Fruit fly (Drosophila melanogaster) whole organism, embryonic: Measurements from ENCODE around the gene CG4133.

Experiments
- Abd-B ChIP-seq: fragments of 200-800 bp; sonication (Bioruptor generic); optimal IDR thresholded peaks from 2 replicates; lab custom pipeline; 2018; ENCODE audit warnings: missing biosample characterization, mild to moderate bottlenecking, missing genetic modification characterization, moderate library complexity
- Adf1 ChIP-seq: fragments of 200-800 bp; sonication (Bioruptor generic); IDR thresholded peaks from 2 replicates; pipeline ENCODE4 v1.3.6; 2022; ENCODE audit warnings: missing biosample characterization, missing genetic modification characterization
- Antp ChIP-seq: fragments of 200-800 bp; sonication (Bioruptor generic); optimal IDR thresholded peaks from 3 replicates; lab custom pipeline; 2016; ENCODE audit warnings: missing biosample characterization, missing genetic modification characterization
- Atf-2 ChIP-seq: fragments of 200-800 bp; sonication (Bioruptor generic); optimal IDR thresholded peaks from 2 replicates; lab custom pipeline; 2016; ENCODE audit warnings: missing biosample characterization, missing genetic modification characterization
- CG1024 ChIP-seq: fragments of 200-800 bp; sonication (Bioruptor generic); IDR thresholded peaks from 2 replicates; pipeline ENCODE4 v1.3.6; 2022; ENCODE audit warnings: missing biosample characterization, missing genetic modification characterization
- CG10462 ChIP-seq: fragments of 200-800 bp; sonication (Bioruptor generic); optimal IDR thresholded peaks from 2 replicates; lab custom pipeline; 2016; ENCODE audit warnings: missing biosample characterization, missing genetic modification characterization
- CG1233 ChIP-seq: fragments of 200-800 bp; sonication (Bioruptor generic); optimal IDR thresholded peaks from 4 replicates; lab custom pipeline; 2018; ENCODE audit warnings: missing biosample characterization, mild to moderate bottlenecking, missing genetic modification characterization
- CG12769 ChIP-seq: fragments of 200-800 bp; sonication (Bioruptor generic); optimal IDR thresholded peaks from 2 replicates; lab custom pipeline; 2019; ENCODE audit warnings: missing biosample characterization, mild to moderate bottlenecking, missing genetic modification characterization, moderate library complexity
- CG13894 ChIP-seq: fragments of 200-800 bp; sonication (Bioruptor generic); optimal IDR thresholded peaks from 3 replicates; lab custom pipeline; 2018; ENCODE audit warnings: missing biosample characterization, mild to moderate bottlenecking, missing genetic modification characterization, moderate library complexity
- CG14014 ChIP-seq: fragments of 200-800 bp; sonication (Bioruptor generic); IDR thresholded peaks from 2 replicates; pipeline ENCODE4 v1.3.6; 2022; ENCODE audit warnings: missing biosample characterization, missing genetic modification characterization
- CG15073 ChIP-seq: fragments of 200-800 bp; sonication (Bioruptor generic); optimal IDR thresholded peaks from 2 replicates; lab custom pipeline; 2016; ENCODE audit warnings: missing biosample characterization, missing genetic modification characterization
- CG2116 ChIP-seq: fragments of 200-800 bp; sonication (Bioruptor generic); optimal IDR thresholded peaks from 3 replicates; lab custom pipeline; 2018; ENCODE audit warnings: missing biosample characterization, mild to moderate bottlenecking, missing genetic modification characterization
- CG32532 ChIP-seq: fragments of 200-800 bp; sonication (Bioruptor generic); IDR thresholded peaks from 2 replicates; pipeline ENCODE4 v1.3.6; 2022; ENCODE audit warnings: missing biosample characterization, missing genetic modification characterization
- CG34224 ChIP-seq: fragments of 200-800 bp; sonication (Bioruptor generic); IDR thresholded peaks from 3 replicates; pipeline ENCODE4 v1.3.6; 2022; ENCODE audit warnings: missing biosample characterization, missing genetic modification characterization; ENCODE audit not compliant: partially characterized antibody
- CG4617 ChIP-seq: fragments of 200-800 bp; sonication (Bioruptor generic); optimal IDR thresholded peaks from 3 replicates; lab custom pipeline; 2016; ENCODE audit warnings: missing biosample characterization, missing genetic modification characterization, borderline replicate concordance
- CG5953 ChIP-seq: fragments of 200-800 bp; sonication (Bioruptor generic); IDR thresholded peaks from 2 replicates; pipeline ENCODE4 v1.3.6; 2022; ENCODE audit warnings: missing biosample characterization, missing genetic modification characterization
- CG6254 ChIP-seq: fragments of 200-800 bp; sonication (Bioruptor generic); optimal IDR thresholded peaks from 3 replicates; lab custom pipeline; 2017; ENCODE audit warnings: mild to moderate bottlenecking, missing biosample characterization, missing genetic modification reagents, missing genetic modification characterization
- CG7786 ChIP-seq: fragments of 200-800 bp; sonication (Bioruptor generic); optimal IDR thresholded peaks from 2 replicates; lab custom pipeline; 2016; ENCODE audit warnings: missing biosample characterization, missing genetic modification characterization
- CG8944 ChIP-seq: fragments of 200-800 bp; sonication (Bioruptor generic); optimal IDR thresholded peaks from 3 replicates; lab custom pipeline; 2016; ENCODE audit warnings: missing biosample characterization, missing genetic modification characterization
- CG9797 ChIP-seq: fragments of 200-800 bp; sonication (Bioruptor generic); optimal IDR thresholded peaks from 3 replicates; lab custom pipeline; 2018; ENCODE audit warnings: missing biosample characterization, mild to moderate bottlenecking, missing genetic modification characterization
- CG9876 ChIP-seq: fragments of 200-800 bp; sonication (Bioruptor generic); optimal IDR thresholded peaks from 2 replicates; lab custom pipeline; 2016; ENCODE audit warnings: missing biosample characterization, missing genetic modification characterization
- D19B ChIP-seq: fragments of 200-800 bp; sonication (Bioruptor generic); optimal IDR thresholded peaks from 2 replicates; lab custom pipeline; 2017; ENCODE audit warnings: missing biosample characterization, mild to moderate bottlenecking, missing genetic modification characterization
- ERR ChIP-seq: fragments of 200-800 bp; sonication (Bioruptor generic); optimal IDR thresholded peaks from 2 replicates; lab custom pipeline; 2016; ENCODE audit warnings: missing biosample characterization, missing genetic modification characterization
- Elba2 ChIP-seq: fragments of 200-800 bp; sonication (Bioruptor generic); optimal IDR thresholded peaks from 3 replicates; lab custom pipeline; 2016; ENCODE audit warnings: missing biosample characterization, missing genetic modification characterization
- Fer1 ChIP-seq: fragments of 200-800 bp; sonication (Bioruptor generic); optimal IDR thresholded peaks from 2 replicates; lab custom pipeline; 2017; ENCODE audit warnings: missing biosample characterization, mild to moderate bottlenecking, missing genetic modification characterization
- HmgZ ChIP-seq: fragments of 200-800 bp; sonication (Bioruptor generic); optimal IDR thresholded peaks from 2 replicates; lab custom pipeline; 2018; ENCODE audit warnings: missing biosample characterization, mild to moderate bottlenecking, missing genetic modification characterization
- Hr3 ChIP-seq: fragments of 200-800 bp; sonication (Bioruptor generic); optimal IDR thresholded peaks from 3 replicates; lab custom pipeline; 2016; ENCODE audit warnings: missing biosample characterization, missing genetic modification characterization
- Hr78 ChIP-seq, 2 experiments: fragments of 200-800 bp in 1 of 2; fragments of >200 bp in 1 of 2; sonication (Bioruptor generic) in 1 of 2; optimal IDR thresholded peaks; 2 replicates each; lab custom pipeline; 2017 to 2019; ENCODE audit warnings: missing biosample characterization in 2 of 2, missing genetic modification characterization in 2 of 2, mild to moderate bottlenecking in 1 of 2, moderate library complexity in 1 of 2
- NC2β ChIP-seq: fragments of 200-800 bp; sonication (Bioruptor generic); optimal IDR thresholded peaks from 2 replicates; lab custom pipeline; 2016; ENCODE audit warnings: missing biosample characterization, missing genetic modification characterization
- Nf-YA ChIP-seq: fragments of 200-800 bp; sonication (Bioruptor generic); IDR thresholded peaks from 2 replicates; pipeline ENCODE4 v1.3.6; 2022; ENCODE audit warnings: missing biosample characterization, missing genetic modification characterization
- Ravus ChIP-seq: fragments of 200-800 bp; sonication (Bioruptor generic); IDR thresholded peaks from 2 replicates; pipeline ENCODE4 v1.3.6; 2022; ENCODE audit warnings: missing biosample characterization, missing genetic modification characterization
- Ssrp ChIP-seq: fragments of 200-800 bp; sonication (Bioruptor generic); optimal IDR thresholded peaks from 2 replicates; lab custom pipeline; 2018; ENCODE audit warnings: missing biosample characterization, mild to moderate bottlenecking, missing genetic modification characterization, moderate library complexity
- corto ChIP-seq: fragments of 200-800 bp; sonication (Bioruptor generic); optimal IDR thresholded peaks from 2 replicates; lab custom pipeline; 2016; ENCODE audit warnings: missing biosample characterization, mild to moderate bottlenecking, missing genetic modification characterization, moderate library complexity
- cwo ChIP-seq: fragments of 200-800 bp; sonication (Bioruptor generic); optimal IDR thresholded peaks from 3 replicates; lab custom pipeline; 2017; ENCODE audit warnings: missing biosample characterization, missing genetic modification characterization, mild to moderate bottlenecking, moderate library complexity, missing genetic modification reagents
- dm ChIP-seq: fragments of 200-800 bp; sonication (Bioruptor generic); optimal IDR thresholded peaks from 3 replicates; lab custom pipeline; 2016; ENCODE audit warnings: missing biosample characterization, missing genetic modification characterization
- eyg ChIP-seq: fragments of 200-800 bp; sonication (Bioruptor generic); optimal IDR thresholded peaks from 3 replicates; lab custom pipeline; 2016; ENCODE audit warnings: missing biosample characterization, missing genetic modification characterization
- fd96Cb ChIP-seq: fragments of 200-800 bp; sonication (Bioruptor generic); optimal IDR thresholded peaks from 2 replicates; lab custom pipeline; 2018; ENCODE audit warnings: missing biosample characterization, mild to moderate bottlenecking, missing genetic modification characterization, moderate library complexity
- gfzf ChIP-seq: fragments of 200-800 bp; sonication (Bioruptor generic); optimal IDR thresholded peaks from 2 replicates; lab custom pipeline; 2016; ENCODE audit warnings: missing biosample characterization, mild to moderate bottlenecking, missing genetic modification characterization, moderate library complexity
- kah ChIP-seq: fragments of 200-800 bp; sonication (Bioruptor generic); optimal IDR thresholded peaks from 2 replicates; lab custom pipeline; 2018; ENCODE audit warnings: missing biosample characterization, mild to moderate bottlenecking, missing genetic modification characterization
- kay ChIP-seq: fragments of 200-800 bp; sonication (Bioruptor generic); optimal IDR thresholded peaks from 2 replicates; lab custom pipeline; 2016; ENCODE audit warnings: missing biosample characterization, missing genetic modification characterization
- lilli ChIP-seq: fragments of 200-800 bp; sonication (Bioruptor generic); optimal IDR thresholded peaks from 3 replicates; lab custom pipeline; 2016; ENCODE audit warnings: missing biosample characterization, missing genetic modification characterization
- oc ChIP-seq: fragments of 200-800 bp; sonication (Bioruptor generic); optimal IDR thresholded peaks from 2 replicates; lab custom pipeline; 2018; ENCODE audit warnings: missing biosample characterization, mild to moderate bottlenecking, missing genetic modification characterization, moderate library complexity
- pb ChIP-seq: fragments of 200-800 bp; sonication (Bioruptor generic); optimal IDR thresholded peaks from 3 replicates; lab custom pipeline; 2016; ENCODE audit warnings: missing biosample characterization, missing genetic modification characterization
- pros ChIP-seq: fragments of 200-800 bp; sonication (Bioruptor generic); optimal IDR thresholded peaks from 3 replicates; lab custom pipeline; 2019; ENCODE audit warnings: missing biosample characterization, mild to moderate bottlenecking, missing genetic modification characterization, moderate library complexity
- rib ChIP-seq: fragments of 200-800 bp; sonication (Bioruptor generic); IDR thresholded peaks from 2 replicates; pipeline ENCODE4 v1.3.6; 2022; ENCODE audit warnings: missing biosample characterization, missing genetic modification characterization
- sens-2 ChIP-seq: fragments of 200-800 bp; sonication (Bioruptor generic); IDR thresholded peaks from 2 replicates; pipeline ENCODE4 v1.3.6; 2022; ENCODE audit warnings: missing biosample characterization, missing genetic modification characterization
- sr ChIP-seq: fragments of 200-800 bp; sonication (Bioruptor generic); IDR thresholded peaks from 3 replicates; pipeline ENCODE4 v1.3.6; 2022; ENCODE audit warnings: missing biosample characterization, missing genetic modification characterization
- tap ChIP-seq: fragments of 200-800 bp; optimal IDR thresholded peaks from 3 replicates; lab custom pipeline; 2019; ENCODE audit warnings: missing biosample characterization, mild to moderate bottlenecking, missing genetic modification characterization, moderate library complexity
- tgo ChIP-seq: fragments of 200-800 bp; sonication (Bioruptor generic); IDR thresholded peaks from 3 replicates; pipeline ENCODE4 v1.3.6; 2022; ENCODE audit warnings: missing biosample characterization, missing genetic modification characterization
- yki ChIP-seq: fragments of >200 bp; optimal IDR thresholded peaks from 3 replicates; lab custom pipeline; 2018

The CG4133 gene

dm6 chr2L:484281-484943 is 29.1 kb downstream of the CG4133 start (continued):
- TF ChIP-seq CG1024 (GFP tag; lab: Robert Waterston, UW), result no peak
- TF ChIP-seq pb (GFP tag; lab: Kevin White, UChicago), result no peak
- TF ChIP-seq pros (GFP tag; lab: Kevin White, UChicago), result peak; percentile 33
- no peak for TF ChIP-seq Ravus (GFP tag; lab: Robert Waterston, UW)
- TF ChIP-seq sr (GFP tag; lab: Robert Waterston, UW), result peak; percentile 69; the same call in 2 of the 3 replicates
- TF ChIP-seq tgo, result no peak
- TF ChIP-seq rib (GFP tag; lab: Robert Waterston, UW), result peak; percentile 67; the same call in 1 of the 2 replicates
- peak; percentile 99 for TF ChIP-seq CG12769
- TF ChIP-seq CG4617 (GFP tag; lab: Kevin White, UChicago), result no peak
- TF ChIP-seq CG32532, result peak; percentile 66
- TF ChIP-seq Adf1 (GFP tag; lab: Robert Waterston, UW), result peak; percentile 82
- TF ChIP-seq CG10462 (GFP tag; lab: Kevin White, UChicago), result no peak
- TF ChIP-seq sens-2, result peak; percentile 72
- TF ChIP-seq CG1233, result peak; percentile 58
- no peak for TF ChIP-seq CG9797
- TF ChIP-seq Nf-YA (GFP tag; lab: Robert Waterston, UW), result 0 out of 2 replicates have a peak, but pooled peaks have one; percentile 29
- TF ChIP-seq CG15073 (GFP tag; lab: Kevin White, UChicago), result no peak
- no peak for TF ChIP-seq Ssrp
- TF ChIP-seq Antp (GFP tag; lab: Kevin White, UChicago), result no peak
- no peak for TF ChIP-seq corto (GFP tag; lab: Kevin White, UChicago)
- TF ChIP-seq Elba2 (GFP tag; lab: Kevin White, UChicago), result no peak
- TF ChIP-seq ERR, result peak; percentile 20
- TF ChIP-seq Hr3 (GFP tag; lab: Kevin White, UChicago), result peak; percentile 13
- TF ChIP-seq CG8944 (GFP tag; lab: Kevin White, UChicago), result no peak
- TF ChIP-seq Atf-2 (GFP tag; lab: Kevin White, UChicago), result no peak
- peak; percentile 97 for TF ChIP-seq cwo (GFP tag; lab: Kevin White, UChicago)
- TF ChIP-seq Hr78 (GFP tag; optimal IDR thresholded peaks at IDR 0.05; lab: Kevin White, UChicago), result peak in 1 of 2 experiments; percentile 95
- TF ChIP-seq CG2116 (GFP tag; lab: Kevin White, UChicago), result peak; percentile 26
- peak; percentile 96 for TF ChIP-seq kah (GFP tag; lab: Kevin White, UChicago)
- TF ChIP-seq lilli, result peak; percentile 12
- TF ChIP-seq gfzf (GFP tag; lab: Kevin White, UChicago), result no peak
- TF ChIP-seq CG7786, result peak; percentile 46
- 0 out of 2 replicates have a peak, but pooled peaks have one; percentile 55 for TF ChIP-seq CG5953 (GFP tag; lab: Robert Waterston, UW)
- TF ChIP-seq D19B (GFP tag; lab: Kevin White, UChicago), result peak; percentile 59
- TF ChIP-seq HmgZ (tag; lab: Kevin White, UChicago), result peak; percentile 62
- peak; percentile 41 for TF ChIP-seq dm (GFP tag; lab: Kevin White, UChicago)
- no peak for TF ChIP-seq CG9876 (GFP tag; lab: Kevin White, UChicago)
- TF ChIP-seq CG34224 (GFP tag; lab: Robert Waterston, UW), result peak; percentile 41; the same call in 1 of the 3 replicates
- TF ChIP-seq NC2β (GFP tag; lab: Kevin White, UChicago), result no peak
- TF ChIP-seq eyg (GFP tag; lab: Kevin White, UChicago), result no peak
- peak; percentile 29 for TF ChIP-seq tap (tag; lab: Kevin White, UChicago)
- TF ChIP-seq Fer1 (GFP tag; lab: Kevin White, UChicago), result peak; percentile 56
- no peak for TF ChIP-seq fd96Cb (tag; lab: Kevin White, UChicago)
- no peak for TF ChIP-seq kay
- TF ChIP-seq CG13894, result peak; percentile 92
- TF ChIP-seq CG6254 (GFP tag; lab: Kevin White, UChicago), result no peak
- TF ChIP-seq yki (lab: Kevin White, UChicago), result no peak
- TF ChIP-seq Abd-B (GFP tag; lab: Kevin White, UChicago), result peak; percentile 3
- no peak for TF ChIP-seq oc (tag; lab: Kevin White, UChicago)
- TF ChIP-seq CG14014 (GFP tag; lab: Robert Waterston, UW), result peak; percentile 61; the same call in 1 of the 2 replicates
